Worm (Caenorhabditis elegans) whole organism, young adult: ENCODE data around the gene T04A8.7.

Source experiments
- B0019.2 ChIP-seq: fragments of 200-800 bp; sonication (Bioruptor generic); conservative IDR thresholded peaks from 2 replicates; pipeline ENCODE4 v1.3.6; 2022; ENCODE audit warnings: missing genetic modification reagents, missing genetic modification characterization, missing compliant biosample characterization
- F49E8.2 ChIP-seq: sonication (generic microtip); optimal IDR thresholded peaks from 3 replicates; lab custom pipeline; 2017; ENCODE audit warnings: missing genetic modification characterization, mild to moderate bottlenecking, missing compliant biosample characterization, antibody characterized with exemption, moderate library complexity; ENCODE audit not compliant: insufficient read depth
- T07F8.4 ChIP-seq: sonication (generic microtip); optimal IDR thresholded peaks from 2 replicates; lab custom pipeline; 2016; ENCODE audit warnings: mild to moderate bottlenecking, missing genetic modification characterization, moderate library complexity, missing compliant biosample characterization
- attf-6 ChIP-seq: fragments of 200-800 bp; sonication (Bioruptor generic); IDR thresholded peaks from 2 replicates; pipeline ENCODE4 v1.3.6; 2022; ENCODE audit warnings: missing genetic modification reagents, missing genetic modification characterization, missing compliant biosample characterization
- ekl-4 ChIP-seq: fragments of 200-800 bp; sonication (Bioruptor generic); IDR thresholded peaks from 2 replicates; pipeline ENCODE4 v1.3.6; 2022; ENCODE audit warnings: missing genetic modification reagents, missing genetic modification characterization, missing compliant biosample characterization
- fkh-3 ChIP-seq: sonication (generic microtip); optimal IDR thresholded peaks from 2 replicates; lab custom pipeline; 2016; ENCODE audit warnings: mild to moderate bottlenecking, missing genetic modification characterization, missing compliant biosample characterization
- mcd-1 ChIP-seq: fragments of 200-800 bp; sonication (Bioruptor generic); IDR thresholded peaks from 2 replicates; pipeline ENCODE4 v1.3.6; 2022; ENCODE audit warnings: missing genetic modification reagents, missing genetic modification characterization, missing compliant biosample characterization
- pha-4 ChIP-seq: fragments of 150-350 bp; sonication (generic microtip); optimal IDR thresholded peaks from 2 replicates; lab custom pipeline; 2014; ENCODE audit warnings: missing biosample characterization, missing genetic modification reagents, missing genetic modification characterization
- sptf-2 ChIP-seq: fragments of 200-800 bp; sonication (Bioruptor generic); optimal IDR thresholded peaks from 2 replicates; lab custom pipeline; 2018; ENCODE audit warnings: mild to moderate bottlenecking, missing genetic modification characterization, missing compliant biosample characterization
- ztf-22 ChIP-seq: fragments of 200-800 bp; sonication (Bioruptor generic); optimal IDR thresholded peaks from 2 replicates; lab custom pipeline; 2018; ENCODE audit warnings: mild to moderate bottlenecking, missing genetic modification characterization, moderate library complexity, missing compliant biosample characterization

DNA sequence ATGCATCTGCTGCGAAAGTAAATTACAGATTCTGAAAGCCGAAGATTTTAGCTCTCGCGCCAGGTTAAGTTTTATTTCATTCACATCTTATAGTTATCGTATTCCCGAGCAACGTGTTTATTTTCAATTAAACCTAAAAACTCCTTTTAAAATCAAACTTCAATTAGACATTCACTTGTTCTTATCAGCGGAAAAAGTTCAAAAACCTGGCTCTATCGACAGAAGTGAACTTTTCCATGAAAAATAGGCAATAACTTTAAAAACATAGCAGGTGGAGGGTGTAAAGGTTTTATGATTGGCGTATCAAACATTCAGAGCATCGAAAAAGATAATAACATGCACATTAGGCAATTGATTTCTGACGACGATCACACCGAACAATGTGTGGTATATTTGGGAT lies 6.2 kb upstream of the T04A8.7 start, which contains the start of gene ppat-1:
- TF ChIP-seq ekl-4 (GFP tag; lab: Robert Waterston, UW) = no peak
- TF ChIP-seq sptf-2 (GFP tag; lab: Kevin White, UChicago) = no peak
- TF ChIP-seq T07F8.4 (tag; lab: Kevin White, UChicago) = no peak
- TF ChIP-seq fkh-3 (tag; lab: Kevin White, UChicago) = no peak
- TF ChIP-seq pha-4 = no peak
- no peak for TF ChIP-seq F49E8.2 (tag; lab: Kevin White, UChicago)
- no peak for TF ChIP-seq ztf-22
- no peak for TF ChIP-seq B0019.2 (GFP tag; lab: Robert Waterston, UW)
- no peak for TF ChIP-seq attf-6
- TF ChIP-seq mcd-1 (GFP tag; lab: Robert Waterston, UW) = no peak
